Worm (Caenorhabditis elegans) whole organism, mixed stage, embryonic: ENCODE data around the gene C27B7.9.

ENCODE experiments used
- M03D4.4 ChIP-seq: sonication (generic microtip); optimal IDR thresholded peaks from 2 replicates; lab custom pipeline; 2017; ENCODE audit warnings: mild to moderate bottlenecking, missing genetic modification characterization, missing compliant biosample characterization
- bed-3 ChIP-seq: fragments of 200-800 bp; sonication (Bioruptor generic); optimal IDR thresholded peaks from 3 replicates; lab custom pipeline; 2018; ENCODE audit warnings: mild to moderate bottlenecking, missing genetic modification characterization, moderate library complexity, missing compliant biosample characterization
- blmp-1 ChIP-seq: fragments of 150-350 bp; optimal IDR thresholded peaks from 2 replicates; lab custom pipeline; 2014; ENCODE audit warnings: missing biosample characterization, missing genetic modification characterization
- ceh-39 ChIP-seq: fragments of 150-350 bp; optimal IDR thresholded peaks from 2 replicates; lab custom pipeline; 2014; ENCODE audit warnings: missing biosample characterization, missing genetic modification characterization
- ceh-43 ChIP-seq: fragments of 200-800 bp; sonication (Bioruptor generic); optimal IDR thresholded peaks from 2 replicates; lab custom pipeline; 2018; ENCODE audit warnings: mild to moderate bottlenecking, missing genetic modification characterization, moderate library complexity, missing compliant biosample characterization
- ceh-83 ChIP-seq: fragments of 200-800 bp; sonication (Bioruptor generic); optimal IDR thresholded peaks from 2 replicates; lab custom pipeline; 2018; ENCODE audit warnings: mild to moderate bottlenecking, missing genetic modification characterization, missing compliant biosample characterization
- ces-1 ChIP-seq: fragments of 150-350 bp; optimal IDR thresholded peaks from 2 replicates; lab custom pipeline; 2014; ENCODE audit warnings: missing biosample characterization, missing genetic modification reagents, missing genetic modification characterization
- cnd-1 ChIP-seq: fragments of 200-800 bp; sonication (Bioruptor generic); optimal IDR thresholded peaks from 2 replicates; lab custom pipeline; 2018; ENCODE audit warnings: mild to moderate bottlenecking, missing genetic modification characterization, missing compliant biosample characterization
- drap-1 ChIP-seq: fragments of 200-800 bp; sonication (Bioruptor generic); optimal IDR thresholded peaks from 3 replicates; lab custom pipeline; 2018; ENCODE audit warnings: mild to moderate bottlenecking, missing genetic modification characterization, missing compliant biosample characterization
- elt-1 ChIP-seq: sonication (generic microtip); optimal IDR thresholded peaks from 2 replicates; lab custom pipeline; 2017; ENCODE audit warnings: missing genetic modification characterization, mild to moderate bottlenecking, missing compliant biosample characterization, antibody characterized with exemption, moderate library complexity, borderline replicate concordance; ENCODE audit not compliant: insufficient read depth
- elt-3 ChIP-seq: fragments of 150-350 bp; optimal IDR thresholded peaks from 2 replicates; lab custom pipeline; 2014; ENCODE audit warnings: missing biosample characterization, missing genetic modification characterization
- ham-2 ChIP-seq: fragments of 200-800 bp; sonication (Bioruptor generic); optimal IDR thresholded peaks from 2 replicates; lab custom pipeline; 2018; ENCODE audit warnings: mild to moderate bottlenecking, missing genetic modification characterization, missing compliant biosample characterization
- hlh-1 ChIP-seq: fragments of 150-350 bp; optimal IDR thresholded peaks from 2 replicates; lab custom pipeline; 2014; ENCODE audit warnings: missing biosample characterization, missing genetic modification reagents, missing genetic modification characterization
- lin-13 ChIP-seq: fragments of 150-350 bp; optimal IDR thresholded peaks from 2 replicates; lab custom pipeline; 2014; ENCODE audit warnings: missing biosample characterization, missing genetic modification characterization
- lin-32 ChIP-seq: fragments of 200-800 bp; sonication (Bioruptor generic); optimal IDR thresholded peaks from 2 replicates; lab custom pipeline; 2018; ENCODE audit warnings: mild to moderate bottlenecking, missing genetic modification characterization, missing compliant biosample characterization
- mab-5 ChIP-seq: fragments of 150-350 bp; optimal IDR thresholded peaks from 2 replicates; lab custom pipeline; 2014; ENCODE audit warnings: missing biosample characterization, missing genetic modification characterization
- mep-1 ChIP-seq: fragments of 150-350 bp; optimal IDR thresholded peaks from 2 replicates; lab custom pipeline; 2017; ENCODE audit warnings: missing biosample characterization, missing genetic modification reagents, missing genetic modification characterization, inconsistent platforms
- nhr-2 ChIP-seq: fragments of 150-350 bp; optimal IDR thresholded peaks from 2 replicates; lab custom pipeline; 2014; ENCODE audit warnings: missing biosample characterization, missing genetic modification characterization
- nhr-237 ChIP-seq: fragments of 150-350 bp; optimal IDR thresholded peaks from 2 replicates; lab custom pipeline; 2014; ENCODE audit warnings: missing biosample characterization, missing genetic modification characterization
- nhr-28 ChIP-seq: fragments of 150-350 bp; optimal IDR thresholded peaks from 2 replicates; lab custom pipeline; 2014; ENCODE audit warnings: missing biosample characterization, missing genetic modification characterization
- nhr-76 ChIP-seq: sonication (generic microtip); optimal IDR thresholded peaks from 2 replicates; lab custom pipeline; 2017; ENCODE audit warnings: missing biosample characterization, missing genetic modification characterization
- pha-4 ChIP-seq: fragments of 150-350 bp; optimal IDR thresholded peaks from 2 replicates; lab custom pipeline; 2018; ENCODE audit warnings: missing biosample characterization, missing genetic modification reagents, missing genetic modification characterization
- sem-2 ChIP-seq: fragments of 200-800 bp; sonication (Bioruptor generic); optimal IDR thresholded peaks from 2 replicates; lab custom pipeline; 2018; ENCODE audit warnings: mild to moderate bottlenecking, missing genetic modification characterization, missing compliant biosample characterization
- snpc-4 ChIP-seq: fragments of 150-350 bp; optimal IDR thresholded peaks from 2 replicates; lab custom pipeline; 2014; ENCODE audit warnings: missing biosample characterization, missing genetic modification characterization
- sptf-1 ChIP-seq: sonication (generic microtip); optimal IDR thresholded peaks from 2 replicates; lab custom pipeline; 2017; ENCODE audit warnings: mild to moderate bottlenecking, missing genetic modification characterization, moderate library complexity, missing compliant biosample characterization
- tbx-8 ChIP-seq: fragments of 200-800 bp; sonication (Bioruptor generic); optimal IDR thresholded peaks from 2 replicates; lab custom pipeline; 2018; ENCODE audit warnings: mild to moderate bottlenecking, missing genetic modification characterization, moderate library complexity, missing compliant biosample characterization
- unc-120 ChIP-seq: sonication (generic microtip); optimal IDR thresholded peaks from 2 replicates; lab custom pipeline; 2017; ENCODE audit warnings: missing genetic modification characterization, missing compliant biosample characterization; ENCODE audit not compliant: poor library complexity, severe bottlenecking
- unc-39 ChIP-seq: fragments of 150-350 bp; optimal IDR thresholded peaks from 2 replicates; lab custom pipeline; 2014; ENCODE audit warnings: missing biosample characterization, missing genetic modification characterization
- unc-62 ChIP-seq: fragments of 150-350 bp; optimal IDR thresholded peaks from 2 replicates; lab custom pipeline; 2014; ENCODE audit warnings: missing biosample characterization, missing genetic modification reagents, missing genetic modification characterization
- zip-8 ChIP-seq: fragments of 150-350 bp; optimal IDR thresholded peaks from 2 replicates; lab custom pipeline; 2014; ENCODE audit warnings: missing biosample characterization, missing genetic modification characterization
- ztf-11 ChIP-seq: fragments of 150-350 bp; optimal IDR thresholded peaks from 2 replicates; lab custom pipeline; 2014; ENCODE audit warnings: missing biosample characterization, missing genetic modification characterization

Gene C27B7.9

DNA sequence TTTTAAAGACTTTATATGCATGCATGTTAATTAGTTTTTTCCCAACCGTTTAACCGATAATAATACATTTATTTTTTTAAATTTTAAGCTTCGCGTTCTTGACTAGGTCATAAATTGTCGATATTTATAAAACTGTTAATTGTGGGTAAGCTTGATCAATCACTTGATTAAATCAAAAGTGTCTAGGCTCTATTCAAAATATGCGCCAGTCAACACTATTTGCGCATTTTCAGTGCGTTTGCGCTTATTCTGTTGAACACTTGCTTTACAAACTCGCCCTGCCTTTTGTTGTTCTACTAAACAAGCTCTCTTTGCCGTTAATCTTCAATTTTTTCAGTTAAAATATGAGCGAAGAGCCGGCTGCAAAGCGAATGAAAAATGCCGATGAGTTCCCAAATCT is 24.8 kb downstream of the C27B7.9 start, which contains the start of gene spr-2:
Gene spr-2 (plus strand): TSS at position 332 of the 400 bp plus-strand sequence.
- TF ChIP-seq ham-2, result peak; percentile 38
- TF ChIP-seq mep-1 (tag; lab: Kevin White, UChicago), result peak; percentile 59
- peak; percentile 55 for TF ChIP-seq pha-4
- peak; percentile 83 for TF ChIP-seq ces-1
- no peak for TF ChIP-seq ceh-83
- no peak for TF ChIP-seq nhr-76 (tag; lab: Kevin White, UChicago)
- peak; percentile 5 for TF ChIP-seq lin-13 (tag; lab: Kevin White, UChicago)

ce11 chrIV:8888525-8889026 is 27.3 kb downstream of the C27B7.9 start, which contains the start of gene oma-1:
Gene oma-1 (plus strand): TSS chrIV:8888976.
- no peak for TF ChIP-seq nhr-76 (tag; lab: Kevin White, UChicago)
- no peak for TF ChIP-seq drap-1 (GFP tag; lab: Kevin White, UChicago)
- no peak for TF ChIP-seq ceh-43 (GFP tag; lab: Kevin White, UChicago)
- TF ChIP-seq nhr-237 (tag; lab: Kevin White, UChicago), result no peak
- no peak for TF ChIP-seq ceh-39 (tag; lab: Kevin White, UChicago)
- no peak for TF ChIP-seq bed-3 (GFP tag; lab: Kevin White, UChicago)
- TF ChIP-seq ces-1, result no peak
- no peak for TF ChIP-seq elt-1 (tag; lab: Kevin White, UChicago)
- no peak for TF ChIP-seq unc-39 (tag; lab: Kevin White, UChicago)
- no peak for TF ChIP-seq ceh-83
- no peak for TF ChIP-seq unc-120 (tag; lab: Kevin White, UChicago)
- TF ChIP-seq snpc-4 (tag; lab: Kevin White, UChicago), result no peak
- TF ChIP-seq hlh-1 (tag; lab: Kevin White, UChicago), result no peak
- no peak for TF ChIP-seq mab-5
- no peak for TF ChIP-seq mep-1 (tag; lab: Kevin White, UChicago)
- TF ChIP-seq blmp-1 (tag; lab: Kevin White, UChicago), result no peak

- TF ChIP-seq tbx-8 (GFP tag; lab: Kevin White, UChicago), result no peak
- TF ChIP-seq ham-2, result no peak
- no peak for TF ChIP-seq lin-32 (GFP tag; lab: Kevin White, UChicago)
- TF ChIP-seq mep-1 (tag; lab: Kevin White, UChicago), result no peak
- no peak for TF ChIP-seq nhr-2 (tag; lab: Kevin White, UChicago)
- no peak for TF ChIP-seq ceh-43 (GFP tag; lab: Kevin White, UChicago)
- TF ChIP-seq ces-1, result no peak
- no peak for TF ChIP-seq ceh-83
- TF ChIP-seq M03D4.4 (tag; lab: Kevin White, UChicago), result no peak
- no peak for TF ChIP-seq lin-13 (tag; lab: Kevin White, UChicago)
- no peak for TF ChIP-seq blmp-1 (tag; lab: Kevin White, UChicago)
- TF ChIP-seq zip-8 (tag; lab: Kevin White, UChicago), result no peak
- TF ChIP-seq sem-2 (GFP tag; lab: Kevin White, UChicago), result no peak
- TF ChIP-seq sptf-1 (tag; lab: Kevin White, UChicago), result no peak
- TF ChIP-seq nhr-76 (tag; lab: Kevin White, UChicago), result no peak
- TF ChIP-seq unc-62 (GFP tag; lab: Kevin White, UChicago), result no peak
- no peak for TF ChIP-seq bed-3 (GFP tag; lab: Kevin White, UChicago)
- no peak for TF ChIP-seq nhr-28
- no peak for TF ChIP-seq elt-1 (tag; lab: Kevin White, UChicago)
Measured at ce11 chrIV:8886228-8886627, 29.7 kb downstream of the C27B7.9 start, which contains the start of gene C09G9.5. Gene C09G9.5 (plus strand): TSS chrIV:8886528.

ce11 chrIV:8881181-8881580 is 34.7 kb downstream of the C27B7.9 start, which contains the start of gene C09G9.8:
Gene C09G9.8 (plus strand): TSS chrIV:8881481.
- TF ChIP-seq nhr-237 (tag; lab: Kevin White, UChicago) (no peak), ces-1 (no peak), nhr-28 (no peak), elt-3 (tag; lab: Kevin White, UChicago) (no peak), sem-2 (GFP tag; lab: Kevin White, UChicago) (no peak), cnd-1 (no peak), ztf-11 (tag; lab: Kevin White, UChicago) (no peak), nhr-2 (tag; lab: Kevin White, UChicago) (no peak)

DNA sequence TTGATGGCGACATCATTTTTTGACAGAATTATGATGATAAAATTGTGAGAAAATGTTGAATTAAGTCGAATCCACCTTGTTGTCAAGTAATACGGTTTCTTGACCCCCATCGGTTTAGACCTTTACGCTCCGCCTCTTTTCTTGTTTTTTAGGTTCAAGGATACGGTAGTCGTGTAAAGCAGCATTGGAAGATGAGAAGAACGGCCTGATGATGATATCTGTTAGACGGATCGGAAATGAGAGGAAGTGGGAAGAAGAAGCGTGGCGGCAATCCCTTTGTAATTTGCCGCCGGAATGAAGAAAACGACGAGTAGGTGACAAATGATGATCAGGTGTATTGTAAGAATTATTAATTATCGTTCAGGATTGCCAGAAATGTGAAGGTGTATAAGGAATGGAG is 36.1 kb downstream of the C27B7.9 start, which contains the start of gene npax-4:
Gene npax-4 (minus strand): TSS at position 101 of the 400 bp plus-strand sequence.
- TF ChIP-seq sptf-1 (tag; lab: Kevin White, UChicago) (no peak), nhr-2 (tag; lab: Kevin White, UChicago) (no peak)
